Fruit fly (Drosophila melanogaster) whole organism, prepupa: ENCODE data around the gene CG10646.

ENCODE experiments used
- Blimp-1 ChIP-seq: fragments of 200-800 bp; sonication (Bioruptor generic); optimal IDR thresholded peaks from 3 replicates; lab custom pipeline; 2017; ENCODE audit warnings: missing biosample characterization, missing genetic modification characterization, mild to moderate bottlenecking, moderate library complexity, missing genetic modification reagents
- CG10631 ChIP-seq: fragments of 200-800 bp; sonication (Bioruptor generic); optimal IDR thresholded peaks from 2 replicates; lab custom pipeline; 2016; ENCODE audit warnings: missing biosample characterization, missing genetic modification characterization
- CG11294 ChIP-seq: fragments of 200-800 bp; sonication (Bioruptor generic); IDR thresholded peaks from 2 replicates; pipeline ENCODE4 v1.3.6; 2022; ENCODE audit warnings: missing biosample characterization, missing genetic modification characterization
- CG11902 ChIP-seq: fragments of 200-800 bp; sonication (Bioruptor generic); optimal IDR thresholded peaks from 3 replicates; lab custom pipeline; 2016; ENCODE audit warnings: missing biosample characterization, missing genetic modification characterization
- CG15336 ChIP-seq: fragments of 200-800 bp; sonication (Bioruptor generic); IDR thresholded peaks from 2 replicates; pipeline ENCODE4 v1.3.6; 2022; ENCODE audit warnings: missing biosample characterization, missing genetic modification characterization
- CG1621 ChIP-seq: fragments of 200-800 bp; sonication (Bioruptor generic); optimal IDR thresholded peaks from 3 replicates; lab custom pipeline; 2018; ENCODE audit warnings: missing biosample characterization, mild to moderate bottlenecking, missing genetic modification characterization
- CG3032 ChIP-seq: fragments of 200-800 bp; optimal IDR thresholded peaks from 2 replicates; lab custom pipeline; 2019; ENCODE audit warnings: missing biosample characterization, mild to moderate bottlenecking, missing genetic modification characterization, moderate library complexity
- CG31627 ChIP-seq: fragments of 200-800 bp; sonication (Bioruptor generic); optimal IDR thresholded peaks from 3 replicates; lab custom pipeline; 2016; ENCODE audit warnings: missing biosample characterization, missing genetic modification characterization
- CG32006 ChIP-seq: fragments of 200-800 bp; sonication (Bioruptor generic); optimal IDR thresholded peaks from 3 replicates; lab custom pipeline; 2017; ENCODE audit warnings: missing biosample characterization, mild to moderate bottlenecking, missing genetic modification characterization
- CG34406 ChIP-seq: fragments of 200-800 bp; sonication (Bioruptor generic); optimal IDR thresholded peaks from 3 replicates; lab custom pipeline; 2016; ENCODE audit warnings: missing biosample characterization, missing genetic modification characterization
- CG3919 ChIP-seq: fragments of 200-800 bp; sonication (Bioruptor generic); optimal IDR thresholded peaks from 3 replicates; lab custom pipeline; 2016; ENCODE audit warnings: missing biosample characterization, missing genetic modification characterization
- CG4318 ChIP-seq: fragments of 200-800 bp; sonication (Bioruptor generic); optimal IDR thresholded peaks from 3 replicates; lab custom pipeline; 2017; ENCODE audit warnings: missing biosample characterization, mild to moderate bottlenecking, missing genetic modification characterization
- CG6163 ChIP-seq: fragments of 200-800 bp; sonication (Bioruptor generic); IDR thresholded peaks from 3 replicates; pipeline ENCODE4 v1.3.6; 2022; ENCODE audit warnings: missing biosample characterization, missing genetic modification characterization
- CG6276 ChIP-seq: fragments of 200-800 bp; sonication (Bioruptor generic); optimal IDR thresholded peaks from 2 replicates; lab custom pipeline; 2017; ENCODE audit warnings: missing biosample characterization, mild to moderate bottlenecking, missing genetic modification characterization
- CG6792 ChIP-seq: fragments of 200-800 bp; sonication (Bioruptor generic); optimal IDR thresholded peaks from 3 replicates; lab custom pipeline; 2016; ENCODE audit warnings: missing biosample characterization, missing genetic modification characterization
- CG6808 ChIP-seq: fragments of 200-800 bp; sonication (Bioruptor generic); optimal IDR thresholded peaks from 3 replicates; lab custom pipeline; 2017; ENCODE audit warnings: missing biosample characterization, missing genetic modification characterization, mild to moderate bottlenecking, moderate library complexity, missing genetic modification reagents
- CG6854 ChIP-seq: fragments of 200-800 bp; sonication (Bioruptor generic); optimal IDR thresholded peaks from 2 replicates; lab custom pipeline; 2017; ENCODE audit warnings: missing biosample characterization, mild to moderate bottlenecking, missing genetic modification characterization
- CG8119 ChIP-seq: fragments of 200-800 bp; sonication (Bioruptor generic); IDR thresholded peaks from 3 replicates; pipeline ENCODE4 v1.3.6; 2022; ENCODE audit warnings: missing biosample characterization, missing genetic modification characterization
- CG8319 ChIP-seq: fragments of 200-800 bp; sonication (Bioruptor generic); optimal IDR thresholded peaks from 3 replicates; lab custom pipeline; 2016; ENCODE audit warnings: missing biosample characterization, missing genetic modification characterization
- CG8632 ChIP-seq: fragments of 200-800 bp; sonication (Bioruptor generic); optimal IDR thresholded peaks from 3 replicates; lab custom pipeline; 2016; ENCODE audit warnings: missing biosample characterization, missing genetic modification characterization
- Eip78C ChIP-seq: fragments of 200-800 bp; sonication (Bioruptor generic); peaks from one replicate; lab custom pipeline; 2016; ENCODE audit warnings: missing biosample characterization, missing genetic modification characterization
- Eip93F ChIP-seq: fragments of 200-800 bp; sonication (Bioruptor generic); optimal IDR thresholded peaks from 2 replicates; lab custom pipeline; 2016; ENCODE audit warnings: missing biosample characterization, mild to moderate bottlenecking, missing genetic modification characterization
- Ets96B ChIP-seq: fragments of 200-800 bp; optimal IDR thresholded peaks from 2 replicates; lab custom pipeline; 2019; ENCODE audit warnings: missing biosample characterization, mild to moderate bottlenecking, missing genetic modification characterization, moderate library complexity
- Gug ChIP-seq: fragments of 200-800 bp; sonication (Bioruptor generic); IDR thresholded peaks from 2 replicates; pipeline ENCODE4 v1.3.6; 2022; ENCODE audit warnings: missing biosample characterization, missing genetic modification characterization
- Hr39 ChIP-seq: fragments of 200-800 bp; sonication (Bioruptor generic); optimal IDR thresholded peaks from 2 replicates; lab custom pipeline; 2016; ENCODE audit warnings: missing biosample characterization, missing genetic modification characterization
- Hr4 ChIP-seq: fragments of 200-800 bp; sonication (Bioruptor generic); optimal IDR thresholded peaks from 3 replicates; lab custom pipeline; 2016; ENCODE audit warnings: missing biosample characterization, missing genetic modification characterization
- Lpt ChIP-seq: fragments of 200-800 bp; sonication (Bioruptor generic); optimal IDR thresholded peaks from 3 replicates; lab custom pipeline; 2016; ENCODE audit warnings: missing biosample characterization, missing genetic modification characterization
- Met ChIP-seq: fragments of 200-800 bp; sonication (Bioruptor generic); optimal IDR thresholded peaks from 3 replicates; lab custom pipeline; 2016; ENCODE audit warnings: missing biosample characterization, missing genetic modification characterization
- OdsH ChIP-seq: fragments of 200-800 bp; sonication (Bioruptor generic); optimal IDR thresholded peaks from 3 replicates; lab custom pipeline; 2016; ENCODE audit warnings: missing biosample characterization, missing genetic modification characterization
- Sox14 ChIP-seq: fragments of 200-800 bp; sonication (Bioruptor generic); optimal IDR thresholded peaks from 3 replicates; lab custom pipeline; 2016; ENCODE audit warnings: missing biosample characterization, missing genetic modification characterization
- Sox15 ChIP-seq: fragments of 200-800 bp; sonication (Bioruptor generic); optimal IDR thresholded peaks from 3 replicates; lab custom pipeline; 2016; ENCODE audit warnings: missing biosample characterization, missing genetic modification characterization
- achi ChIP-seq: fragments of 200-800 bp; sonication (Bioruptor generic); optimal IDR thresholded peaks from 3 replicates; lab custom pipeline; 2016; ENCODE audit warnings: missing biosample characterization, missing genetic modification characterization
- acj6 ChIP-seq: fragments of 200-800 bp; sonication (Bioruptor generic); optimal IDR thresholded peaks from 3 replicates; lab custom pipeline; 2016; ENCODE audit warnings: missing biosample characterization, missing genetic modification characterization
- cyc ChIP-seq: fragments of 200-800 bp; sonication (Bioruptor generic); optimal IDR thresholded peaks from 3 replicates; lab custom pipeline; 2016; ENCODE audit warnings: missing biosample characterization, missing genetic modification characterization
- dac ChIP-seq: fragments of 200-800 bp; sonication (Bioruptor generic); optimal IDR thresholded peaks from 2 replicates; lab custom pipeline; 2017; ENCODE audit warnings: missing biosample characterization, mild to moderate bottlenecking, missing genetic modification characterization
- dsx ChIP-seq: fragments of 200-800 bp; optimal IDR thresholded peaks from 3 replicates; lab custom pipeline; 2019; ENCODE audit warnings: missing biosample characterization, mild to moderate bottlenecking, missing genetic modification characterization, moderate library complexity; ENCODE audit not compliant: poor library complexity, severe bottlenecking
- eg ChIP-seq: fragments of 200-800 bp; sonication (Bioruptor generic); IDR thresholded peaks from 3 replicates; pipeline ENCODE4 v1.3.6; 2022; ENCODE audit warnings: missing biosample characterization, missing genetic modification characterization
- esn ChIP-seq: fragments of 200-800 bp; sonication (Bioruptor generic); optimal IDR thresholded peaks from 2 replicates; lab custom pipeline; 2016; ENCODE audit warnings: missing biosample characterization, mild to moderate bottlenecking, missing genetic modification characterization, moderate library complexity
- fd59A ChIP-seq: fragments of 200-800 bp; sonication (Bioruptor generic); optimal IDR thresholded peaks from 2 replicates; lab custom pipeline; 2017; ENCODE audit warnings: missing biosample characterization, mild to moderate bottlenecking, missing genetic modification characterization, missing genetic modification reagents
- fkh ChIP-seq: fragments of 200-800 bp; sonication (Bioruptor generic); optimal IDR thresholded peaks from 3 replicates; lab custom pipeline; 2017; ENCODE audit warnings: missing biosample characterization, mild to moderate bottlenecking, missing genetic modification characterization, moderate library complexity
- lz ChIP-seq: fragments of 200-800 bp; sonication (Bioruptor generic); optimal IDR thresholded peaks from 3 replicates; lab custom pipeline; 2016; ENCODE audit warnings: missing biosample characterization, missing genetic modification characterization
- net ChIP-seq: fragments of 200-800 bp; sonication (Bioruptor generic); optimal IDR thresholded peaks from 3 replicates; lab custom pipeline; 2016; ENCODE audit warnings: missing biosample characterization, missing genetic modification characterization
- pdm3 ChIP-seq: fragments of 200-800 bp; sonication (Bioruptor generic); optimal IDR thresholded peaks from 3 replicates; lab custom pipeline; 2016; ENCODE audit warnings: missing biosample characterization, missing genetic modification characterization
- spab ChIP-seq: fragments of 200-800 bp; sonication (Bioruptor generic); optimal IDR thresholded peaks from 2 replicates; lab custom pipeline; 2017; ENCODE audit warnings: missing biosample characterization, mild to moderate bottlenecking, missing genetic modification characterization, missing genetic modification reagents
- svp ChIP-seq: fragments of 200-800 bp; sonication (Bioruptor generic); peaks from one replicate; lab custom pipeline; 2016; ENCODE audit warnings: missing biosample characterization, missing genetic modification characterization
- vri ChIP-seq: fragments of 200-800 bp; sonication (Bioruptor generic); optimal IDR thresholded peaks from 3 replicates; lab custom pipeline; 2016; ENCODE audit warnings: missing biosample characterization, mild to moderate bottlenecking, missing genetic modification characterization

The CG10646 gene

dm6 chr3L:12496428-12497344 is 7.0 kb downstream of the CG10646 start, which contains the start of gene CG10657 (continued):
- TF ChIP-seq eg (GFP tag; lab: Robert Waterston, UW) (peak; percentile 69; the same call in 2 of the 3 replicates), fkh (GFP tag; lab: Kevin White, UChicago) (no peak), CG34406 (GFP tag; lab: Kevin White, UChicago) (no peak), Gug (GFP tag; lab: Robert Waterston, UW) (no peak), fd59A (GFP tag; lab: Kevin White, UChicago) (no peak), svp (GFP tag; lab: Kevin White, UChicago) (no peak), CG11902 (GFP tag; lab: Kevin White, UChicago) (no peak), net (GFP tag; lab: Kevin White, UChicago) (no peak), Eip78C (peak; percentile 43), CG32006 (GFP tag; lab: Kevin White, UChicago) (peak; percentile 70), CG8119 (GFP tag; lab: Robert Waterston, UW) (peak; percentile 77), CG1621 (tag; lab: Kevin White, UChicago) (peak; percentile 28)

- peak; percentile 84 for TF ChIP-seq vri (GFP tag; lab: Kevin White, UChicago)
- TF ChIP-seq CG6792 (GFP tag; lab: Kevin White, UChicago): peak; percentile 86
- TF ChIP-seq Gug (GFP tag; lab: Robert Waterston, UW): peak; percentile 29
- TF ChIP-seq Ets96B (tag; lab: Kevin White, UChicago): peak; percentile 80
- peak; percentile 90 for TF ChIP-seq CG31627 (GFP tag; lab: Kevin White, UChicago)
- TF ChIP-seq CG6808: peak; percentile 92
- peak; percentile 78 for TF ChIP-seq Sox15 (GFP tag; lab: Kevin White, UChicago)
- TF ChIP-seq Hr39: peak; percentile 84
- peak; percentile 87 for TF ChIP-seq fd59A (GFP tag; lab: Kevin White, UChicago)
- peak; percentile 81 for TF ChIP-seq CG6854 (GFP tag; lab: Kevin White, UChicago)
- peak; percentile 98 for TF ChIP-seq Eip78C
- TF ChIP-seq fkh (GFP tag; lab: Kevin White, UChicago): no peak
- peak; percentile 74 for TF ChIP-seq eg (GFP tag; lab: Robert Waterston, UW)
- peak; percentile 82 for TF ChIP-seq CG10631 (GFP tag; lab: Kevin White, UChicago)
- TF ChIP-seq Lpt (GFP tag; lab: Kevin White, UChicago): peak; percentile 86
- peak; percentile 88 for TF ChIP-seq cyc (GFP tag; lab: Kevin White, UChicago)
- peak; percentile 83 for TF ChIP-seq pdm3 (GFP tag; lab: Kevin White, UChicago)
- TF ChIP-seq esn (GFP tag; lab: Kevin White, UChicago): peak; percentile 95
- peak; percentile 68 for TF ChIP-seq CG8319 (GFP tag; lab: Kevin White, UChicago)
- peak; percentile 83 for TF ChIP-seq spab (GFP tag; lab: Kevin White, UChicago)
- peak; percentile 78 for TF ChIP-seq CG11902 (GFP tag; lab: Kevin White, UChicago)
- TF ChIP-seq CG4318: peak; percentile 87
- peak; percentile 81 for TF ChIP-seq CG8632 (GFP tag; lab: Kevin White, UChicago)
- peak; percentile 93 for TF ChIP-seq Met (GFP tag; lab: Kevin White, UChicago)
- peak; percentile 86 for TF ChIP-seq CG3032 (tag; lab: Kevin White, UChicago)
- peak; percentile 90 for TF ChIP-seq CG8119 (GFP tag; lab: Robert Waterston, UW)
- TF ChIP-seq Blimp-1 (GFP tag; lab: Kevin White, UChicago): peak; percentile 87
- peak; percentile 80 for TF ChIP-seq dsx
- peak; percentile 89 for TF ChIP-seq net (GFP tag; lab: Kevin White, UChicago)
- TF ChIP-seq svp (GFP tag; lab: Kevin White, UChicago): peak; percentile 97
- TF ChIP-seq CG3919: peak; percentile 89
- TF ChIP-seq CG1621 (tag; lab: Kevin White, UChicago): peak; percentile 60
- TF ChIP-seq Eip93F: peak; percentile 74
- TF ChIP-seq lz (GFP tag; lab: Kevin White, UChicago): peak; percentile 91
- peak; percentile 92 for TF ChIP-seq CG6276 (GFP tag; lab: Kevin White, UChicago)
- peak; percentile 88 for TF ChIP-seq achi (GFP tag; lab: Kevin White, UChicago)
- TF ChIP-seq CG6163 (GFP tag; lab: Robert Waterston, UW): peak; percentile 56; the same call in 1 of the 3 replicates
- peak; percentile 91 for TF ChIP-seq Hr4 (GFP tag; lab: Kevin White, UChicago)
- peak; percentile 91 for TF ChIP-seq Sox14 (GFP tag; lab: Kevin White, UChicago)
- peak; percentile 59 for TF ChIP-seq CG11294
- TF ChIP-seq acj6 (GFP tag; lab: Kevin White, UChicago): peak; percentile 90
- peak; percentile 84 for TF ChIP-seq dac (GFP tag; lab: Kevin White, UChicago)
- TF ChIP-seq OdsH (GFP tag; lab: Kevin White, UChicago): peak; percentile 87
- TF ChIP-seq CG15336 (GFP tag; lab: Robert Waterston, UW): peak; percentile 87
Measured at dm6 chr3L:12495312-12495725, 8.4 kb downstream of the CG10646 start.
